Fruit fly (Drosophila melanogaster): Measurements from ENCODE around the gene CG3744.
A peak's percentile ranks its signal among the peaks of the same experiment; 100 is the strongest.

CG3744 gene

dm6 chr3R:24917814-24918636 lies 41.6 kb upstream of the CG3744 start, which contains the start of the genes PIG-S, sud1 and CG11168 (continued):
- no peak for TF ChIP-seq Mes4 (GFP tag; optimal IDR thresholded peaks at IDR 0.05)
- peak; percentile 51 for TF ChIP-seq YL-1 (GFP tag; optimal IDR thresholded peaks at IDR 0.05)
- peak; percentile 60 for TF ChIP-seq CG3995 (GFP tag; optimal IDR thresholded peaks at IDR 0.05)
- peak; percentile 75 for TF ChIP-seq CG2712 (tag; optimal IDR thresholded peaks at IDR 0.05)
- TF ChIP-seq ind (GFP tag; optimal IDR thresholded peaks at IDR 0.05): peak; percentile 73
- TF ChIP-seq CG13296 (GFP tag; optimal IDR thresholded peaks at IDR 0.05): no peak
- no peak for TF ChIP-seq Dp (GFP tag; optimal IDR thresholded peaks at IDR 0.05)
- no peak for TF ChIP-seq PHDP (tag; optimal IDR thresholded peaks at IDR 0.05)
- TF ChIP-seq croc (GFP tag; conservative IDR thresholded peaks at IDR 0.05): peak; percentile 53; the same call in 2 of the 3 replicates
- no peak for TF ChIP-seq bab2 (GFP tag; optimal IDR thresholded peaks at IDR 0.05)
- peak; percentile 54; the same call in 1 of the 3 replicates for TF ChIP-seq CG7963 (GFP tag; IDR thresholded peaks at IDR 0.05; ENCODE audit: partially characterized antibody)
- no peak for TF ChIP-seq gcm2 (GFP tag; optimal IDR thresholded peaks at IDR 0.05)
- no peak for TF ChIP-seq sima (GFP tag; optimal IDR thresholded peaks at IDR 0.05)
- TF ChIP-seq CG32772 (GFP tag; IDR thresholded peaks at IDR 0.05): peak; percentile 55
- TF ChIP-seq dmrt11E (tag; optimal IDR thresholded peaks at IDR 0.05): peak; percentile 69
- TF ChIP-seq Myb (GFP tag; optimal IDR thresholded peaks at IDR 0.05): no peak
- TF ChIP-seq ttk (GFP tag; IDR thresholded peaks at IDR 0.05): peak; percentile 20; the same call in 1 of the 2 replicates
- TF ChIP-seq D (optimal IDR thresholded peaks at IDR 0.05): no peak
- peak; percentile 19 for TF ChIP-seq D (GFP tag; optimal IDR thresholded peaks at IDR 0.05)
- no peak for TF ChIP-seq Mrtf (GFP tag; IDR thresholded peaks at IDR 0.05)
- TF ChIP-seq twi (tag; optimal IDR thresholded peaks at IDR 0.05): peak; percentile 61
- TF ChIP-seq CG7556 (GFP tag; optimal IDR thresholded peaks at IDR 0.05): no peak
- no peak for TF ChIP-seq CG3407 (GFP tag; optimal IDR thresholded peaks at IDR 0.05)
- peak; percentile 93 for TF ChIP-seq unc-4 (GFP tag; IDR thresholded peaks at IDR 0.05; ENCODE audit: partially characterized antibody)

dm6 chr3R:24914864-24915263 lies 38.4 kb upstream of the CG3744 start:
- TF ChIP-seq ATbp (GFP tag; optimal IDR thresholded peaks at IDR 0.05): no peak
- TF ChIP-seq Chrac-16 (GFP tag; optimal IDR thresholded peaks at IDR 0.05): no peak
- no peak for TF ChIP-seq H2.0 (GFP tag; IDR thresholded peaks at IDR 0.05)
- TF ChIP-seq CG18476 (GFP tag; optimal IDR thresholded peaks at IDR 0.05): no peak
- no peak for TF ChIP-seq CG11456 (GFP tag; IDR thresholded peaks at IDR 0.05)
- TF ChIP-seq dmrt99B (tag; optimal IDR thresholded peaks at IDR 0.05): no peak
- peak; percentile 89 for TF ChIP-seq Bdp1 (GFP tag; optimal IDR thresholded peaks at IDR 0.05)
- no peak for TF ChIP-seq Doc2 (GFP tag; IDR thresholded peaks at IDR 0.05)
- no peak for TF ChIP-seq pum (GFP tag; optimal IDR thresholded peaks at IDR 0.05)
- TF ChIP-seq CG14050 (GFP tag; IDR thresholded peaks at IDR 0.05): no peak
- TF ChIP-seq Opbp (GFP tag; IDR thresholded peaks at IDR 0.05; ENCODE audit: partially characterized antibody): 0 out of 3 replicates have a peak, but pooled peaks have one; percentile 34
- 0 out of 2 replicates have a peak, but pooled peaks have one; percentile 13 for TF ChIP-seq Scr (GFP tag; IDR thresholded peaks at IDR 0.05; ENCODE audit: partially characterized antibody)
- no peak for TF ChIP-seq CG4404 (GFP tag; IDR thresholded peaks at IDR 0.05)
- TF ChIP-seq Oaz (GFP tag; IDR thresholded peaks at IDR 0.05): no peak
- TF ChIP-seq amos (GFP tag; IDR thresholded peaks at IDR 0.05; ENCODE audit: partially characterized antibody): peak; percentile 54; the same call in 1 of the 2 replicates
- TF ChIP-seq CG1529 (GFP tag; optimal IDR thresholded peaks at IDR 0.05): no peak
- TF ChIP-seq az2 (GFP tag; optimal IDR thresholded peaks at IDR 0.05): no peak
- TF ChIP-seq CG6791 (GFP tag; IDR thresholded peaks at IDR 0.05; ENCODE audit: partially characterized antibody): peak; percentile 7; the same call in 1 of the 3 replicates
- TF ChIP-seq CG16813 (GFP tag; IDR thresholded peaks at IDR 0.05; ENCODE audit: partially characterized antibody): peak; percentile 51; the same call in 2 of the 3 replicates
- no peak for TF ChIP-seq CG9876 (GFP tag; optimal IDR thresholded peaks at IDR 0.05)
- TF ChIP-seq emc (GFP tag; optimal IDR thresholded peaks at IDR 0.05): no peak
- TF ChIP-seq danr (GFP tag; IDR thresholded peaks at IDR 0.05): no peak
- TF ChIP-seq CG7357 (GFP tag; IDR thresholded peaks at IDR 0.05): no peak
- TF ChIP-seq CG12071 (GFP tag; optimal IDR thresholded peaks at IDR 0.05): no peak
- no peak for TF ChIP-seq kah (GFP tag; optimal IDR thresholded peaks at IDR 0.05)

Data from whole organism, embryonic.